Fruit fly (Drosophila melanogaster) whole organism, embryonic: ENCODE measurements around the gene Ptp10D.
A peak's percentile ranks its signal among the peaks of the same experiment; 100 is the strongest.

Source experiments
- Adf1 ChIP-seq: fragments of 200-800 bp; sonication (Bioruptor generic); IDR thresholded peaks from 2 replicates; pipeline ENCODE4 v1.3.6; 2022; ENCODE audit warnings: missing biosample characterization, missing genetic modification characterization
- Atf3 ChIP-seq: fragments of 200-800 bp; sonication (Bioruptor generic); optimal IDR thresholded peaks from 3 replicates; lab custom pipeline; 2016; ENCODE audit warnings: missing biosample characterization, missing genetic modification characterization
- BtbVII ChIP-seq: fragments of 200-800 bp; sonication (Bioruptor generic); optimal IDR thresholded peaks from 3 replicates; lab custom pipeline; 2017; ENCODE audit warnings: missing biosample characterization, mild to moderate bottlenecking, missing genetic modification characterization
- Bteb2 ChIP-seq: fragments of 200-800 bp; sonication (Bioruptor generic); optimal IDR thresholded peaks from 2 replicates; lab custom pipeline; 2016; ENCODE audit warnings: missing biosample characterization, missing genetic modification characterization
- CG10209 ChIP-seq: fragments of 200-800 bp; sonication (Bioruptor generic); optimal IDR thresholded peaks from 3 replicates; lab custom pipeline; 2017; ENCODE audit warnings: missing biosample characterization, mild to moderate bottlenecking, missing genetic modification characterization, missing genetic modification reagents
- CG10267 ChIP-seq: fragments of 200-800 bp; sonication (Bioruptor generic); optimal IDR thresholded peaks from 2 replicates; lab custom pipeline; 2018; ENCODE audit warnings: missing biosample characterization, mild to moderate bottlenecking, missing genetic modification characterization, moderate library complexity
- CG11560 ChIP-seq: fragments of 200-800 bp; sonication (Bioruptor generic); IDR thresholded peaks from 3 replicates; pipeline ENCODE4 v1.3.6; 2022; ENCODE audit warnings: missing biosample characterization, missing genetic modification characterization
- CG1233 ChIP-seq: fragments of 200-800 bp; sonication (Bioruptor generic); optimal IDR thresholded peaks from 4 replicates; lab custom pipeline; 2018; ENCODE audit warnings: missing biosample characterization, mild to moderate bottlenecking, missing genetic modification characterization
- CG14014 ChIP-seq: fragments of 200-800 bp; sonication (Bioruptor generic); IDR thresholded peaks from 2 replicates; pipeline ENCODE4 v1.3.6; 2022; ENCODE audit warnings: missing biosample characterization, missing genetic modification characterization
- CG1529 ChIP-seq: fragments of 200-800 bp; sonication (Bioruptor generic); optimal IDR thresholded peaks from 3 replicates; lab custom pipeline; 2018; ENCODE audit warnings: missing biosample characterization, missing genetic modification characterization
- CG1602 ChIP-seq: fragments of 200-800 bp; sonication (Bioruptor generic); optimal IDR thresholded peaks from 3 replicates; lab custom pipeline; 2016; ENCODE audit warnings: missing biosample characterization, missing genetic modification characterization
- CG17186 ChIP-seq: fragments of 200-800 bp; sonication (Bioruptor generic); optimal IDR thresholded peaks from 3 replicates; lab custom pipeline; 2017; ENCODE audit warnings: missing biosample characterization, missing genetic modification reagents, missing genetic modification characterization
- CG17612 ChIP-seq: fragments of 200-800 bp; sonication (Bioruptor generic); IDR thresholded peaks from 2 replicates; pipeline ENCODE4 v1.3.6; 2022; ENCODE audit warnings: missing biosample characterization, missing genetic modification characterization
- CG17829 ChIP-seq: fragments of 200-800 bp; optimal IDR thresholded peaks from 2 replicates; lab custom pipeline; 2019; ENCODE audit warnings: missing biosample characterization, mild to moderate bottlenecking, missing genetic modification characterization, moderate library complexity
- CG2199 ChIP-seq: fragments of 200-800 bp; sonication (Bioruptor generic); IDR thresholded peaks from 3 replicates; pipeline ENCODE4 v1.3.6; 2022; ENCODE audit warnings: missing biosample characterization, missing genetic modification characterization
- CG2889 ChIP-seq: fragments of 200-800 bp; sonication (Bioruptor generic); IDR thresholded peaks from 3 replicates; pipeline ENCODE4 v1.3.6; 2022; ENCODE audit warnings: missing biosample characterization, missing genetic modification characterization
- CG3847 ChIP-seq: fragments of 200-800 bp; sonication (Bioruptor generic); IDR thresholded peaks from 2 replicates; pipeline ENCODE4 v1.3.6; 2022; ENCODE audit warnings: missing biosample characterization, missing genetic modification characterization
- CG4404 ChIP-seq: fragments of 200-800 bp; sonication (Bioruptor generic); IDR thresholded peaks from 2 replicates; pipeline ENCODE4 v1.3.6; 2022; ENCODE audit warnings: missing biosample characterization, missing genetic modification characterization
- CG4730 ChIP-seq: fragments of 200-800 bp; sonication (Bioruptor generic); IDR thresholded peaks from 2 replicates; pipeline ENCODE4 v1.3.6; 2022; ENCODE audit warnings: missing biosample characterization, missing genetic modification characterization
- CG7786 ChIP-seq: fragments of 200-800 bp; sonication (Bioruptor generic); optimal IDR thresholded peaks from 2 replicates; lab custom pipeline; 2016; ENCODE audit warnings: missing biosample characterization, missing genetic modification characterization
- CG9609 ChIP-seq: fragments of 200-800 bp; sonication (Bioruptor generic); optimal IDR thresholded peaks from 3 replicates; lab custom pipeline; 2016; ENCODE audit warnings: missing biosample characterization, missing genetic modification characterization
- CG9817 ChIP-seq: fragments of 200-800 bp; sonication (Bioruptor generic); optimal IDR thresholded peaks from 2 replicates; lab custom pipeline; 2018; ENCODE audit warnings: missing biosample characterization, mild to moderate bottlenecking, missing genetic modification characterization, moderate library complexity
- Chrac-16 ChIP-seq: fragments of 200-800 bp; sonication (Bioruptor generic); optimal IDR thresholded peaks from 3 replicates; lab custom pipeline; 2016; ENCODE audit warnings: missing biosample characterization, missing genetic modification characterization
- Dfd ChIP-seq, 2 experiments: fragments of >200 bp; optimal IDR thresholded peaks; 2 replicates each; lab custom pipeline; 2017; ENCODE audit warnings: missing biosample characterization in 2 of 2, missing genetic modification characterization in 2 of 2
- Elba2 ChIP-seq: fragments of 200-800 bp; sonication (Bioruptor generic); optimal IDR thresholded peaks from 3 replicates; lab custom pipeline; 2016; ENCODE audit warnings: missing biosample characterization, missing genetic modification characterization
- Ets65A ChIP-seq: fragments of 200-800 bp; sonication (Bioruptor generic); peaks from one replicate; lab custom pipeline; 2016; ENCODE audit warnings: missing biosample characterization, missing genetic modification characterization
- Hey ChIP-seq: fragments of 200-800 bp; sonication (Bioruptor generic); optimal IDR thresholded peaks from 3 replicates; lab custom pipeline; 2018; ENCODE audit warnings: missing biosample characterization, mild to moderate bottlenecking, missing genetic modification characterization
- Hr3 ChIP-seq: fragments of 200-800 bp; sonication (Bioruptor generic); optimal IDR thresholded peaks from 3 replicates; lab custom pipeline; 2016; ENCODE audit warnings: missing biosample characterization, missing genetic modification characterization
- NC2α ChIP-seq: fragments of 200-800 bp; sonication (Bioruptor generic); optimal IDR thresholded peaks from 2 replicates; lab custom pipeline; 2016; ENCODE audit warnings: missing biosample characterization, missing genetic modification characterization
- NC2β ChIP-seq: fragments of 200-800 bp; sonication (Bioruptor generic); optimal IDR thresholded peaks from 2 replicates; lab custom pipeline; 2016; ENCODE audit warnings: missing biosample characterization, missing genetic modification characterization
- PHDP ChIP-seq: fragments of 200-800 bp; sonication (Bioruptor generic); optimal IDR thresholded peaks from 3 replicates; lab custom pipeline; 2018; ENCODE audit warnings: missing biosample characterization, mild to moderate bottlenecking, missing genetic modification characterization, moderate library complexity
- Ravus ChIP-seq: fragments of 200-800 bp; sonication (Bioruptor generic); IDR thresholded peaks from 2 replicates; pipeline ENCODE4 v1.3.6; 2022; ENCODE audit warnings: missing biosample characterization, missing genetic modification characterization
- Side ChIP-seq: fragments of 200-800 bp; sonication (Bioruptor generic); optimal IDR thresholded peaks from 2 replicates; lab custom pipeline; 2016; ENCODE audit warnings: missing biosample characterization, missing genetic modification characterization
- Ssrp ChIP-seq: fragments of 200-800 bp; sonication (Bioruptor generic); optimal IDR thresholded peaks from 2 replicates; lab custom pipeline; 2018; ENCODE audit warnings: missing biosample characterization, mild to moderate bottlenecking, missing genetic modification characterization, moderate library complexity
- bcd ChIP-seq: fragments of 200-800 bp; sonication (Bioruptor generic); optimal IDR thresholded peaks from 2 replicates; lab custom pipeline; 2017; ENCODE audit warnings: missing biosample characterization, mild to moderate bottlenecking, missing genetic modification characterization
- dimm ChIP-seq: fragments of 200-800 bp; sonication (Bioruptor generic); IDR thresholded peaks from 2 replicates; pipeline ENCODE4 v1.3.6; 2022; ENCODE audit warnings: missing biosample characterization, missing genetic modification characterization
- eve ChIP-seq, 2 experiments: fragments of >200 bp; optimal IDR thresholded peaks; 2 replicates each; lab custom pipeline; 2017; ENCODE audit warnings: missing biosample characterization in 2 of 2, missing genetic modification characterization in 2 of 2
- ham ChIP-seq: fragments of 200-800 bp; sonication (Bioruptor generic); IDR thresholded peaks from 2 replicates; pipeline ENCODE4 v1.3.6; 2022; ENCODE audit warnings: missing biosample characterization, missing genetic modification characterization
- hth ChIP-seq: fragments of >200 bp; optimal IDR thresholded peaks from 2 replicates; lab custom pipeline; 2017; ENCODE audit warnings: inconsistent platforms
- jumu ChIP-seq: fragments of 200-800 bp; sonication (Bioruptor generic); optimal IDR thresholded peaks from 3 replicates; lab custom pipeline; 2016; ENCODE audit warnings: missing biosample characterization, missing genetic modification characterization
- nau ChIP-seq: fragments of 200-800 bp; sonication (Bioruptor generic); optimal IDR thresholded peaks from 3 replicates; lab custom pipeline; 2017; ENCODE audit warnings: missing biosample characterization, mild to moderate bottlenecking, missing genetic modification characterization, missing genetic modification reagents
- oc ChIP-seq: fragments of 200-800 bp; sonication (Bioruptor generic); optimal IDR thresholded peaks from 2 replicates; lab custom pipeline; 2018; ENCODE audit warnings: missing biosample characterization, mild to moderate bottlenecking, missing genetic modification characterization, moderate library complexity
- org-1 ChIP-seq: fragments of 200-800 bp; sonication (Bioruptor generic); optimal IDR thresholded peaks from 2 replicates; lab custom pipeline; 2017; ENCODE audit warnings: missing biosample characterization, missing genetic modification characterization
- run ChIP-seq: fragments of 200-800 bp; sonication (Bioruptor generic); optimal IDR thresholded peaks from 3 replicates; lab custom pipeline; 2018; ENCODE audit warnings: missing biosample characterization, mild to moderate bottlenecking, missing genetic modification characterization
- sc ChIP-seq, 3 experiments: fragments of >200 bp in 2 of 3; fragments of 200-800 bp in 1 of 3; sonication (Bioruptor generic) in 1 of 3; optimal IDR thresholded peaks; 2 replicates in 2 of 3; 3 replicates in 1 of 3; lab custom pipeline; 2017; ENCODE audit warnings: mild to moderate bottlenecking in 1 of 3, missing biosample characterization in 1 of 3, missing genetic modification characterization in 1 of 3, missing genetic modification reagents in 1 of 3
- schlank ChIP-seq: fragments of 200-800 bp; sonication (Bioruptor generic); optimal IDR thresholded peaks from 2 replicates; lab custom pipeline; 2018; ENCODE audit warnings: missing biosample characterization, mild to moderate bottlenecking, missing genetic modification characterization
- slou ChIP-seq: fragments of 200-800 bp; sonication (Bioruptor generic); optimal IDR thresholded peaks from 3 replicates; lab custom pipeline; 2016; ENCODE audit warnings: missing biosample characterization, missing genetic modification characterization
- sna ChIP-seq: fragments of 200-800 bp; sonication (Bioruptor generic); IDR thresholded peaks from 2 replicates; pipeline ENCODE4 v1.3.6; 2022; ENCODE audit warnings: missing biosample characterization, missing genetic modification characterization; ENCODE audit not compliant: partially characterized antibody
- sqz ChIP-seq: fragments of 200-800 bp; sonication (Bioruptor generic); optimal IDR thresholded peaks from 3 replicates; lab custom pipeline; 2018; ENCODE audit warnings: missing biosample characterization, mild to moderate bottlenecking, missing genetic modification characterization
- trem ChIP-seq: fragments of 200-800 bp; optimal IDR thresholded peaks from 3 replicates; lab custom pipeline; 2019; ENCODE audit warnings: missing biosample characterization, mild to moderate bottlenecking, missing genetic modification characterization, moderate library complexity

Ptp10D gene

DNA sequence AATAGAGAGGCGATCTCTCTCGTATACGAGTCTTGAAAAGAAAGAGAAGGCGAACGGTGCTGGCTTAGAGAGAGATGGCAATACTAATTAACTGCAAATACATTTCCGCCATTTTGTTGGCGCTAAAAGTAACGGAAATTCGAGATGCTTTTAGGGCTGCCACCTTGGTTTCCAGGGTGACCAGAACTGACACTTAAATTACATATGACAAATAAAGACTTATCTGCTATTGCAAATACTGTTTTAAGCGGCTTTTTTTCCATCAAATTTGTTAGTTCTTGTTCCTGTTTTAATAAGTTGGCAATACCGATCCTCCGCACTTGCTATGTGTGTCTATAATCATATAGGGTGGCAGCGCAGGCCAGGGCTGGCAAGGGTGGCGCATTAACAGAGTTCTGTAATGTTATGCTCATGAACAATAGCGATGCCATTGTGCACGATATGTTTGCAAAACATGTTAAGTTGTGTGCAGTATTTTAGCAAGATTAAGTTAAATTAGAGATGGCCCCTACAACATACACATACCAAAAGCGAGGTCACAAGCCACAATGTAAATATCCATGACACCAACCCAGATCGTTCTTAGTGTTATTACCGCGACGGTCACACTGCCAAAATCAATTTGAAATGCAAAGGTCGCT lies 41.5 kb upstream of the Ptp10D start, which contains the start of gene nod (continued):
- TF ChIP-seq Ssrp (tag; lab: Kevin White, UChicago) (peak; percentile 43), NC2α (peak; percentile 41), trem (tag; lab: Kevin White, UChicago) (peak; percentile 90), CG17829 (tag; lab: Kevin White, UChicago) (peak; percentile 55), schlank (tag; lab: Kevin White, UChicago) (peak; percentile 20), CG9609 (GFP tag; lab: Kevin White, UChicago) (peak; percentile 55), jumu (peak; percentile 74), PHDP (tag; lab: Kevin White, UChicago) (peak; percentile 59), CG2889 (GFP tag; lab: Robert Waterston, UW) (peak; percentile 57; the same call in 2 of the 3 replicates), org-1 (GFP tag; lab: Kevin White, UChicago) (peak; percentile 60), Ravus (GFP tag; lab: Robert Waterston, UW) (no peak), CG4730 (GFP tag; lab: Robert Waterston, UW) (peak; percentile 44; the same call in 1 of the 2 replicates), nau (GFP tag; lab: Kevin White, UChicago) (no peak), CG17186 (peak; percentile 51), CG3847 (GFP tag; lab: Robert Waterston, UW) (peak; percentile 62), bcd (peak; percentile 61), dimm (GFP tag; lab: Robert Waterston, UW) (no peak), CG9817 (tag; lab: Kevin White, UChicago) (peak; percentile 61), CG11560 (peak; percentile 47; the same call in 1 of the 3 replicates), Hey (tag; lab: Kevin White, UChicago) (no peak), CG17612 (no peak), run (tag; lab: Kevin White, UChicago) (no peak), Chrac-16 (peak; percentile 57), ham (GFP tag; lab: Robert Waterston, UW) (no peak), CG10209 (peak; percentile 46), eve (GFP tag; optimal IDR thresholded peaks at IDR 0.05; lab: Kevin White, UChicago) (no peak), Bteb2 (GFP tag; lab: Kevin White, UChicago) (peak; percentile 33), Elba2 (no peak), hth (no peak), Side (GFP tag; lab: Kevin White, UChicago) (peak; percentile 69), sc (optimal IDR thresholded peaks at IDR 0.05; lab: Kevin White, UChicago) (no peak), sc (GFP tag; optimal IDR thresholded peaks at IDR 0.05; lab: Kevin White, UChicago) (no peak), CG4404 (GFP tag; lab: Robert Waterston, UW) (peak; percentile 42), NC2β (GFP tag; lab: Kevin White, UChicago) (peak; percentile 57), CG1233 (GFP tag; lab: Kevin White, UChicago) (peak; percentile 52), CG14014 (GFP tag; lab: Robert Waterston, UW) (peak; percentile 62; the same call in 1 of the 2 replicates), sqz (GFP tag; lab: Kevin White, UChicago) (no peak), Adf1 (GFP tag; lab: Robert Waterston, UW) (peak; percentile 14; the same call in 1 of the 2 replicates), Ets65A (GFP tag; lab: Kevin White, UChicago) (peak; percentile 94), CG10267 (peak; percentile 58), oc (tag; lab: Kevin White, UChicago) (peak; percentile 8), CG7786 (GFP tag; lab: Kevin White, UChicago) (peak; percentile 61), Atf3 (GFP tag; lab: Kevin White, UChicago) (peak; percentile 34), CG1602 (peak; percentile 45), sna (GFP tag; lab: Robert Waterston, UW) (0 out of 2 replicates have a peak, but pooled peaks have one; percentile 34), slou (GFP tag; lab: Kevin White, UChicago) (no peak), CG2199 (GFP tag; lab: Robert Waterston, UW) (0 out of 3 replicates have a peak, but pooled peaks have one; percentile 14), Dfd (GFP tag; optimal IDR thresholded peaks at IDR 0.05; lab: Kevin White, UChicago) (no peak), BtbVII (GFP tag; lab: Kevin White, UChicago) (no peak), CG1529 (GFP tag; lab: Kevin White, UChicago) (no peak), Hr3 (GFP tag; lab: Kevin White, UChicago) (peak; percentile 39)
